Worm (Caenorhabditis elegans): ENCODE measurements around the gene mtre-1.

The mtre-1 gene

ce11 chrII:8086803-8087202, 36.4 kb upstream of the mtre-1 start, which contains the start of gene K02C4.3:
Gene K02C4.3 (minus strand): TSS chrII:8086853.
- peak; percentile 93 for TF ChIP-seq dpl-1 (GFP tag; optimal IDR thresholded peaks at IDR 0.05)
- peak; percentile 42 for TF ChIP-seq hlh-30 (tag; optimal IDR thresholded peaks at IDR 0.05; ENCODE audit: insufficient read depth)
- no peak for TF ChIP-seq unc-62 (GFP tag; optimal IDR thresholded peaks at IDR 0.05 in 1 of 2)
- TF ChIP-seq unc-62 (tag; optimal IDR thresholded peaks at IDR 0.05), result no peak
- no peak for TF ChIP-seq ZK546.5 (tag; optimal IDR thresholded peaks at IDR 0.05)
- no peak for TF ChIP-seq nhr-41 (GFP tag; IDR thresholded peaks at IDR 0.05)
- no peak for TF ChIP-seq aha-1 (tag)
- no peak for TF ChIP-seq spr-3 (GFP tag; optimal IDR thresholded peaks at IDR 0.05)
- TF ChIP-seq fos-1 (tag; optimal IDR thresholded peaks at IDR 0.05), result no peak
- no peak for TF ChIP-seq zag-1 (tag; optimal IDR thresholded peaks at IDR 0.05)
- TF ChIP-seq nhr-10 (tag; optimal IDR thresholded peaks at IDR 0.05), result no peak
- TF ChIP-seq T26A8.4 (GFP tag; IDR thresholded peaks at IDR 0.05), result no peak
- TF ChIP-seq madf-5 (GFP tag; IDR thresholded peaks at IDR 0.05), result no peak
- TF ChIP-seq lin-1 (GFP tag; IDR thresholded peaks at IDR 0.05), result no peak
- TF ChIP-seq unc-39 (tag; optimal IDR thresholded peaks at IDR 0.05), result no peak
- no peak for TF ChIP-seq lim-7 (GFP tag; IDR thresholded peaks at IDR 0.05)
- 0 out of 2 replicates have a peak, but pooled peaks have one; percentile 13 for TF ChIP-seq hmg-1.1 (GFP tag; IDR thresholded peaks at IDR 0.05)
- TF ChIP-seq T20F7.1 (GFP tag; optimal IDR thresholded peaks at IDR 0.05), result peak; percentile 77
- TF ChIP-seq nhr-48 (tag; optimal IDR thresholded peaks at IDR 0.05), result peak; percentile 23
- TF ChIP-seq lin-39 (tag; optimal IDR thresholded peaks at IDR 0.05), result no peak
- TF ChIP-seq mdt-29 (GFP tag; IDR thresholded peaks at IDR 0.05), result no peak
- TF ChIP-seq ceh-82 (tag; optimal IDR thresholded peaks at IDR 0.05), result no peak
- TF ChIP-seq snpc-1.2 (GFP tag; IDR thresholded peaks at IDR 0.05), result no peak
- no peak for TF ChIP-seq ctbp-1 (GFP tag; IDR thresholded peaks at IDR 0.05)
- peak; percentile 40 for TF ChIP-seq rbr-2 (tag; optimal IDR thresholded peaks at IDR 0.05)
- TF ChIP-seq Y5F2A.4 (GFP tag; optimal IDR thresholded peaks at IDR 0.05), result no peak
- no peak for TF ChIP-seq pqm-1 (tag; optimal IDR thresholded peaks at IDR 0.05)
- TF ChIP-seq php-3 (GFP tag; IDR thresholded peaks at IDR 0.05), result no peak
- TF ChIP-seq lin-29 (GFP tag; IDR thresholded peaks at IDR 0.05), result no peak
- TF ChIP-seq F10B5.3 (tag; optimal IDR thresholded peaks at IDR 0.05), result no peak
- no peak for TF ChIP-seq ceh-28 (tag; optimal IDR thresholded peaks at IDR 0.05)
- no peak for TF ChIP-seq zip-2 (tag; optimal IDR thresholded peaks at IDR 0.05)
- TF ChIP-seq nhr-28 (tag; optimal IDR thresholded peaks at IDR 0.05), result peak; percentile 27
- no peak for TF ChIP-seq set-16 (GFP tag; IDR thresholded peaks at IDR 0.05)
- no peak for TF ChIP-seq Y48G9A.11 (GFP tag; IDR thresholded peaks at IDR 0.05)
- TF ChIP-seq nhr-11 (tag; optimal IDR thresholded peaks at IDR 0.05), result peak; percentile 0
- no peak for TF ChIP-seq gei-8 (GFP tag; optimal IDR thresholded peaks at IDR 0.05)
- no peak for TF ChIP-seq lin-13 (GFP tag; optimal IDR thresholded peaks at IDR 0.05)
- TF ChIP-seq nhr-237 (tag; optimal IDR thresholded peaks at IDR 0.05), result no peak
- TF ChIP-seq ceh-44 (GFP tag; IDR thresholded peaks at IDR 0.05), result no peak
- TF ChIP-seq zip-11 (GFP tag; IDR thresholded peaks at IDR 0.05), result no peak
- TF ChIP-seq ceh-62 (tag; optimal IDR thresholded peaks at IDR 0.05), result no peak
- TF ChIP-seq Y105C5A.15 (GFP tag; IDR thresholded peaks at IDR 0.05), result no peak
- TF ChIP-seq daf-8 (GFP tag; IDR thresholded peaks at IDR 0.05), result no peak
- no peak for TF ChIP-seq madf-9 (GFP tag; conservative IDR thresholded peaks at IDR 0.05)
- TF ChIP-seq fkh-10 (GFP tag; optimal IDR thresholded peaks at IDR 0.05), result peak; percentile 2
- TF ChIP-seq ztf-7 (tag; optimal IDR thresholded peaks at IDR 0.05), result peak; percentile 10
- no peak for TF ChIP-seq ama-1 (optimal IDR thresholded peaks at IDR 0.05)
- no peak for TF ChIP-seq jun-1 (tag; optimal IDR thresholded peaks at IDR 0.05)
- no peak for TF ChIP-seq saeg-2 (GFP tag; IDR thresholded peaks at IDR 0.05)
- TF ChIP-seq hif-1 (tag; optimal IDR thresholded peaks at IDR 0.05), result no peak
- peak; percentile 42; the same call in 1 of the 2 replicates for TF ChIP-seq dmd-6 (GFP tag; IDR thresholded peaks at IDR 0.05)
- TF ChIP-seq daf-12 (tag; optimal IDR thresholded peaks at IDR 0.05), result no peak
- no peak for TF ChIP-seq nhr-42 (GFP tag; IDR thresholded peaks at IDR 0.05)
- TF ChIP-seq zfp-2 (tag; optimal IDR thresholded peaks at IDR 0.05), result no peak

Data from whole organism, L4 larva.